Fruit fly (Drosophila melanogaster) whole organism, prepupa: ENCODE results near the gene CG43843.
A peak's percentile ranks its signal among the peaks of the same experiment; 100 is the strongest.

ENCODE experiments used
- CG6808 ChIP-seq: fragments of 200-800 bp; sonication (Bioruptor generic); optimal IDR thresholded peaks from 3 replicates; lab custom pipeline; 2017; ENCODE audit warnings: missing biosample characterization, missing genetic modification characterization, mild to moderate bottlenecking, moderate library complexity, missing genetic modification reagents
- vri ChIP-seq: fragments of 200-800 bp; sonication (Bioruptor generic); optimal IDR thresholded peaks from 3 replicates; lab custom pipeline; 2016; ENCODE audit warnings: missing biosample characterization, mild to moderate bottlenecking, missing genetic modification characterization

- TF ChIP-seq CG6808 (GFP tag; lab: Kevin White, UChicago) (peak; percentile 49), vri (GFP tag; lab: Kevin White, UChicago) (peak; percentile 54)
These were observed 46.7 kb upstream of the CG43843 start for dm6 chrX:18506639-18507528.
